Fruit fly (Drosophila melanogaster) whole organism, prepupa: ENCODE measurements around the gene Alp1.

Experiments
- CG10669 ChIP-seq: fragments of 200-800 bp; sonication (Bioruptor generic); optimal IDR thresholded peaks from 3 replicates; lab custom pipeline; 2018; ENCODE audit warnings: missing biosample characterization, mild to moderate bottlenecking, missing genetic modification characterization, moderate library complexity
- CG34406 ChIP-seq: fragments of 200-800 bp; sonication (Bioruptor generic); optimal IDR thresholded peaks from 3 replicates; lab custom pipeline; 2016; ENCODE audit warnings: missing biosample characterization, missing genetic modification characterization
- Lpt ChIP-seq: fragments of 200-800 bp; sonication (Bioruptor generic); optimal IDR thresholded peaks from 3 replicates; lab custom pipeline; 2016; ENCODE audit warnings: missing biosample characterization, missing genetic modification characterization
- Sox102F ChIP-seq: fragments of 200-800 bp; sonication (Bioruptor generic); optimal IDR thresholded peaks from 2 replicates; lab custom pipeline; 2016; ENCODE audit warnings: missing biosample characterization, mild to moderate bottlenecking, missing genetic modification characterization
- Sox14 ChIP-seq: fragments of 200-800 bp; sonication (Bioruptor generic); optimal IDR thresholded peaks from 3 replicates; lab custom pipeline; 2016; ENCODE audit warnings: missing biosample characterization, missing genetic modification characterization

DNA sequence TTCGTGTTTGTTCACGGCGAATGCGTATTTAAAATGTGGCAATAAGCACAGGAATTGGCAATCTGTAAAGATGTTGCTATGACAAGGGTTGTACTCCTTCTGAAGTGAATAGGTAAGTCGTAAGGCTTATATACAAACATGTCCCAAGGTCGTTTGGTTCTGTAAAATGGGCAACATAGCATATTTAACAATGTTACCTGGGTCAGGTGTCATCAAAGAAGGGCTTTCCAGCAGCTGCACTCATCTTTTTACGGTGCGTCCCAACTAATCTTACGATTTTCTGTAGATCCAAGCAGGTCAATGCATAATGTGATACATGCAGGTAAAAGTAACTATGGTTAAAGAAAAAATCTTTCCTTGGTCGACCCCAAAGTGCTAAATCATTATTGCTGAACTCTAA lies 45.9 kb upstream of the Alp1 start, which contains the start of gene Neu2:
- no peak for TF ChIP-seq CG34406 (GFP tag; lab: Kevin White, UChicago)
- no peak for TF ChIP-seq Sox102F (GFP tag; lab: Kevin White, UChicago)
- TF ChIP-seq CG10669 (GFP tag; lab: Kevin White, UChicago) = no peak
- TF ChIP-seq Sox14 (GFP tag; lab: Kevin White, UChicago) = no peak
- TF ChIP-seq Lpt (GFP tag; lab: Kevin White, UChicago) = no peak
